Fruit fly (Drosophila melanogaster) whole organism, pupa: ENCODE measurements around the gene CG15459.

ENCODE experiments used
- CG13204 ChIP-seq: fragments of 200-800 bp; sonication (Bioruptor generic); optimal IDR thresholded peaks from 2 replicates; lab custom pipeline; 2018; ENCODE audit warnings: missing biosample characterization, mild to moderate bottlenecking, missing genetic modification characterization, moderate library complexity
- CG14655 ChIP-seq: fragments of 200-800 bp; sonication (Bioruptor generic); optimal IDR thresholded peaks from 3 replicates; lab custom pipeline; 2017; ENCODE audit warnings: mild to moderate bottlenecking, missing biosample characterization, missing genetic modification reagents, missing genetic modification characterization
- CG15710 ChIP-seq: fragments of 200-800 bp; sonication (Bioruptor generic); optimal IDR thresholded peaks from 2 replicates; lab custom pipeline; 2018; ENCODE audit warnings: missing biosample characterization, mild to moderate bottlenecking, missing genetic modification characterization, moderate library complexity
- CG17806 ChIP-seq: fragments of 200-800 bp; sonication (Bioruptor generic); optimal IDR thresholded peaks from 2 replicates; lab custom pipeline; 2018; ENCODE audit warnings: missing biosample characterization, mild to moderate bottlenecking, missing genetic modification characterization, moderate library complexity
- CG32121 ChIP-seq: fragments of 200-800 bp; sonication (Bioruptor generic); IDR thresholded peaks from 2 replicates; pipeline ENCODE4 v1.3.6; 2022; ENCODE audit warnings: missing biosample characterization, missing genetic modification characterization
- CG34367 ChIP-seq: fragments of 200-800 bp; sonication (Bioruptor generic); optimal IDR thresholded peaks from 2 replicates; lab custom pipeline; 2018; ENCODE audit warnings: missing biosample characterization, mild to moderate bottlenecking, missing genetic modification characterization
- CG4496 ChIP-seq: fragments of 200-800 bp; sonication (Bioruptor generic); IDR thresholded peaks from 3 replicates; pipeline ENCODE4 v1.3.6; 2022; ENCODE audit warnings: missing biosample characterization, missing genetic modification characterization
- CG8301 ChIP-seq: fragments of 200-800 bp; sonication (Bioruptor generic); optimal IDR thresholded peaks from 2 replicates; lab custom pipeline; 2018; ENCODE audit warnings: missing biosample characterization, mild to moderate bottlenecking, missing genetic modification characterization
- D1 ChIP-seq: fragments of 200-800 bp; sonication (Bioruptor generic); optimal IDR thresholded peaks from 2 replicates; lab custom pipeline; 2018; ENCODE audit warnings: missing biosample characterization, mild to moderate bottlenecking, missing genetic modification characterization, moderate library complexity
- Pif1B ChIP-seq: fragments of 200-800 bp; sonication (Bioruptor generic); optimal IDR thresholded peaks from 3 replicates; lab custom pipeline; 2016; ENCODE audit warnings: missing biosample characterization, missing genetic modification characterization
- fd96Ca ChIP-seq: fragments of 200-800 bp; sonication (Bioruptor generic); IDR thresholded peaks from 3 replicates; pipeline ENCODE4 v1.3.6; 2022; ENCODE audit warnings: missing biosample characterization, missing genetic modification characterization

- TF ChIP-seq CG15710 (tag; lab: Kevin White, UChicago) (peak; percentile 75), CG8301 (tag; lab: Kevin White, UChicago) (peak; percentile 83), Pif1B (GFP tag; lab: Kevin White, UChicago) (peak; percentile 85), fd96Ca (GFP tag; lab: Robert Waterston, UW) (peak; percentile 72), CG32121 (peak; percentile 79), CG13204 (no peak), CG17806 (peak; percentile 76), CG34367 (tag; lab: Kevin White, UChicago) (peak; percentile 48), D1 (tag; lab: Kevin White, UChicago) (no peak), CG4496 (peak; percentile 70), CG14655 (GFP tag; lab: Kevin White, UChicago) (no peak)
Observed at dm6 chrX:20429482-20430204, 16.3 kb upstream of the CG15459 start, which contains the start of the genes CG11710 and mal.
